Worm (Caenorhabditis elegans) whole organism, mixed stage, embryonic: Measurements from ENCODE around the gene gcy-6.

ENCODE experiments used
- ces-1 ChIP-seq: fragments of 150-350 bp; optimal IDR thresholded peaks from 2 replicates; lab custom pipeline; 2014; ENCODE audit warnings: missing biosample characterization, missing genetic modification reagents, missing genetic modification characterization
- elt-3 ChIP-seq: fragments of 150-350 bp; optimal IDR thresholded peaks from 2 replicates; lab custom pipeline; 2014; ENCODE audit warnings: missing biosample characterization, missing genetic modification characterization
- ham-2 ChIP-seq: fragments of 200-800 bp; sonication (Bioruptor generic); optimal IDR thresholded peaks from 2 replicates; lab custom pipeline; 2018; ENCODE audit warnings: mild to moderate bottlenecking, missing genetic modification characterization, missing compliant biosample characterization
- lin-13 ChIP-seq: fragments of 150-350 bp; optimal IDR thresholded peaks from 2 replicates; lab custom pipeline; 2014; ENCODE audit warnings: missing biosample characterization, missing genetic modification characterization
- nhr-76 ChIP-seq: sonication (generic microtip); optimal IDR thresholded peaks from 2 replicates; lab custom pipeline; 2017; ENCODE audit warnings: missing biosample characterization, missing genetic modification characterization
- pha-4 ChIP-seq: fragments of 150-350 bp; optimal IDR thresholded peaks from 2 replicates; lab custom pipeline; 2018; ENCODE audit warnings: missing biosample characterization, missing genetic modification reagents, missing genetic modification characterization
- snpc-4 ChIP-seq: fragments of 150-350 bp; optimal IDR thresholded peaks from 2 replicates; lab custom pipeline; 2014; ENCODE audit warnings: missing biosample characterization, missing genetic modification characterization
- ztf-11 ChIP-seq: fragments of 150-350 bp; optimal IDR thresholded peaks from 2 replicates; lab custom pipeline; 2014; ENCODE audit warnings: missing biosample characterization, missing genetic modification characterization

DNA sequence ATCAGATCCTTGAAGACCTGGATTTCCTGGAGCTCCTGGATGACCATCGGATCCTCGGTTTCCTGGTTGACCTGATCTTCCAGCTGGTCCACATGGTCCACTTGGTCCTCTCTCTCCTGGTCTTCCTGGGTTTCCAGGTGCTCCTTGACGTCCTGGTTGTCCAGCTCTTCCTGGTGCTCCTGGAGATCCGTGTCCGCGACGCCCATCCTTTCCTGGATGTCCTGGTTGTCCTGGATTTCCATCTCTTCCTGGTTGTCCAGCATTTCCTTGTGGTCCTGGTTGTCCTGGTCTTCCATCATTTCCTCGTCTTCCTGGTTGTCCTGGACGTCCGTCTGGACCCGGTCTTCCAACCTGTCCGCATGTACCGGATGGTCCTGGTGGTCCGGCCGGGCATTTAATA, 22.0 kb downstream of the gcy-6 start:
- TF ChIP-seq elt-3 (tag; lab: Kevin White, UChicago) = no peak
- no peak for TF ChIP-seq ham-2 (GFP tag; lab: Kevin White, UChicago)
- TF ChIP-seq lin-13 (tag; lab: Kevin White, UChicago) = no peak
- TF ChIP-seq snpc-4 = no peak
- TF ChIP-seq ztf-11 = no peak
- no peak for TF ChIP-seq ces-1 (GFP tag; lab: Kevin White, UChicago)
- no peak for TF ChIP-seq pha-4
- no peak for TF ChIP-seq nhr-76 (tag; lab: Kevin White, UChicago)
